Fruit fly (Drosophila melanogaster) whole organism, embryonic: ENCODE results near the gene CG7694.

Experiments used
- ATbp ChIP-seq: fragments of 200-800 bp; sonication (Bioruptor generic); optimal IDR thresholded peaks from 2 replicates; lab custom pipeline; 2017; ENCODE audit warnings: missing biosample characterization, mild to moderate bottlenecking, missing genetic modification characterization, missing genetic modification reagents
- Atf-2 ChIP-seq: fragments of 200-800 bp; sonication (Bioruptor generic); optimal IDR thresholded peaks from 2 replicates; lab custom pipeline; 2016; ENCODE audit warnings: missing biosample characterization, missing genetic modification characterization
- B-H1 ChIP-seq: fragments of 200-800 bp; sonication (Bioruptor generic); IDR thresholded peaks from 3 replicates; pipeline ENCODE4 v1.3.6; 2022; ENCODE audit warnings: missing biosample characterization, missing genetic modification characterization
- B-H2 ChIP-seq: fragments of 200-800 bp; sonication (Bioruptor generic); optimal IDR thresholded peaks from 2 replicates; lab custom pipeline; 2018; ENCODE audit warnings: missing biosample characterization, mild to moderate bottlenecking, missing genetic modification characterization
- CG10267 ChIP-seq: fragments of 200-800 bp; sonication (Bioruptor generic); optimal IDR thresholded peaks from 2 replicates; lab custom pipeline; 2018; ENCODE audit warnings: missing biosample characterization, mild to moderate bottlenecking, missing genetic modification characterization, moderate library complexity
- CG10366 ChIP-seq: fragments of 200-800 bp; sonication (Bioruptor generic); IDR thresholded peaks from 2 replicates; pipeline ENCODE4 v1.3.6; 2022; ENCODE audit warnings: missing biosample characterization, missing genetic modification characterization
- CG10431 ChIP-seq: fragments of 200-800 bp; sonication (Bioruptor generic); optimal IDR thresholded peaks from 3 replicates; lab custom pipeline; 2018; ENCODE audit warnings: missing biosample characterization, mild to moderate bottlenecking, missing genetic modification characterization
- CG11398 ChIP-seq: fragments of 200-800 bp; sonication (Bioruptor generic); optimal IDR thresholded peaks from 2 replicates; lab custom pipeline; 2016; ENCODE audit warnings: missing biosample characterization, missing genetic modification characterization
- CG11723 ChIP-seq: fragments of 200-800 bp; sonication (Bioruptor generic); optimal IDR thresholded peaks from 2 replicates; lab custom pipeline; 2017; ENCODE audit warnings: missing biosample characterization, mild to moderate bottlenecking, missing genetic modification characterization
- CG12219 ChIP-seq: fragments of 200-800 bp; sonication (Bioruptor generic); optimal IDR thresholded peaks from 3 replicates; lab custom pipeline; 2018; ENCODE audit warnings: missing biosample characterization, mild to moderate bottlenecking, missing genetic modification characterization
- CG1233 ChIP-seq: fragments of 200-800 bp; sonication (Bioruptor generic); optimal IDR thresholded peaks from 4 replicates; lab custom pipeline; 2018; ENCODE audit warnings: missing biosample characterization, mild to moderate bottlenecking, missing genetic modification characterization
- CG12659 ChIP-seq: fragments of 200-800 bp; sonication (Bioruptor generic); optimal IDR thresholded peaks from 3 replicates; lab custom pipeline; 2017; ENCODE audit warnings: mild to moderate bottlenecking, missing biosample characterization, missing genetic modification reagents, missing genetic modification characterization
- CG13624 ChIP-seq: fragments of 200-800 bp; sonication (Bioruptor generic); optimal IDR thresholded peaks from 2 replicates; lab custom pipeline; 2016; ENCODE audit warnings: missing biosample characterization, missing genetic modification characterization
- CG14050 ChIP-seq: fragments of 200-800 bp; sonication (Bioruptor generic); IDR thresholded peaks from 3 replicates; pipeline ENCODE4 v1.3.6; 2022; ENCODE audit warnings: missing biosample characterization, missing genetic modification characterization
- CG14441 ChIP-seq: fragments of 200-800 bp; sonication (Bioruptor generic); IDR thresholded peaks from 2 replicates; pipeline ENCODE4 v1.3.6; 2022; ENCODE audit warnings: missing biosample characterization, missing genetic modification characterization
- CG14710 ChIP-seq: fragments of 200-800 bp; sonication (Bioruptor generic); optimal IDR thresholded peaks from 3 replicates; lab custom pipeline; 2019; ENCODE audit warnings: missing biosample characterization, mild to moderate bottlenecking, missing genetic modification characterization, moderate library complexity
- CG16815 ChIP-seq: fragments of 200-800 bp; sonication (Bioruptor generic); optimal IDR thresholded peaks from 3 replicates; lab custom pipeline; 2017; ENCODE audit warnings: missing biosample characterization, mild to moderate bottlenecking, missing genetic modification characterization
- CG31441 ChIP-seq: fragments of 200-800 bp; sonication (Bioruptor generic); IDR thresholded peaks from 2 replicates; pipeline ENCODE4 v1.3.6; 2022; ENCODE audit warnings: missing biosample characterization, missing genetic modification characterization
- CG3163 ChIP-seq: fragments of 200-800 bp; sonication (Bioruptor generic); optimal IDR thresholded peaks from 3 replicates; lab custom pipeline; 2016; ENCODE audit warnings: missing biosample characterization, missing genetic modification characterization
- CG3726 ChIP-seq: fragments of 200-800 bp; sonication (Bioruptor generic); IDR thresholded peaks from 3 replicates; pipeline ENCODE4, ENCODE4 v1.3.6; 2022; ENCODE audit warnings: missing biosample characterization, missing genetic modification characterization
- CG42726 ChIP-seq: fragments of 200-800 bp; sonication (Bioruptor generic); IDR thresholded peaks from 2 replicates; pipeline ENCODE4 v1.3.6; 2022; ENCODE audit warnings: missing biosample characterization, missing genetic modification characterization; ENCODE audit not compliant: partially characterized antibody
- CG5180 ChIP-seq: fragments of 200-800 bp; sonication (Bioruptor generic); optimal IDR thresholded peaks from 3 replicates; lab custom pipeline; 2017; ENCODE audit warnings: missing biosample characterization, missing genetic modification characterization, mild to moderate bottlenecking, moderate library complexity, missing genetic modification reagents
- CG6175 ChIP-seq: fragments of 200-800 bp; sonication (Bioruptor generic); IDR thresholded peaks from 3 replicates; pipeline ENCODE4 v1.3.6; 2022; ENCODE audit warnings: missing biosample characterization, missing genetic modification characterization
- CG6765 ChIP-seq: fragments of 200-800 bp; sonication (Bioruptor generic); optimal IDR thresholded peaks from 3 replicates; lab custom pipeline; 2017; ENCODE audit warnings: missing biosample characterization, mild to moderate bottlenecking, missing genetic modification characterization
- CG8281 ChIP-seq: fragments of 200-800 bp; sonication (Bioruptor generic); optimal IDR thresholded peaks from 2 replicates; lab custom pipeline; 2018; ENCODE audit warnings: missing biosample characterization, mild to moderate bottlenecking, missing genetic modification characterization, moderate library complexity
- CG9797 ChIP-seq: fragments of 200-800 bp; sonication (Bioruptor generic); optimal IDR thresholded peaks from 3 replicates; lab custom pipeline; 2018; ENCODE audit warnings: missing biosample characterization, mild to moderate bottlenecking, missing genetic modification characterization
- Gug ChIP-seq: fragments of 200-800 bp; sonication (Bioruptor generic); IDR thresholded peaks from 4 replicates; pipeline ENCODE4 v1.3.6; 2022; ENCODE audit warnings: missing biosample characterization, missing genetic modification characterization
- H2.0 ChIP-seq: fragments of 200-800 bp; sonication (Bioruptor generic); IDR thresholded peaks from 2 replicates; pipeline ENCODE4 v1.3.6; 2022; ENCODE audit warnings: missing biosample characterization, missing genetic modification characterization
- Hand ChIP-seq: fragments of 200-800 bp; sonication (Bioruptor generic); optimal IDR thresholded peaks from 2 replicates; lab custom pipeline; 2017; ENCODE audit warnings: mild to moderate bottlenecking, missing biosample characterization, missing genetic modification reagents, missing genetic modification characterization
- Mrtf ChIP-seq: fragments of 200-800 bp; sonication (Bioruptor generic); IDR thresholded peaks from 3 replicates; pipeline ENCODE4 v1.3.6; 2022; ENCODE audit warnings: missing biosample characterization, missing genetic modification characterization
- NFAT ChIP-seq: fragments of 200-800 bp; sonication (Bioruptor generic); IDR thresholded peaks from 2 replicates; pipeline ENCODE4 v1.3.6; 2022; ENCODE audit warnings: missing biosample characterization, missing genetic modification characterization
- NK7.1 ChIP-seq: fragments of 200-800 bp; sonication (Bioruptor generic); optimal IDR thresholded peaks from 3 replicates; lab custom pipeline; 2016; ENCODE audit warnings: missing biosample characterization, missing genetic modification characterization
- Side ChIP-seq: fragments of 200-800 bp; sonication (Bioruptor generic); optimal IDR thresholded peaks from 2 replicates; lab custom pipeline; 2016; ENCODE audit warnings: missing biosample characterization, missing genetic modification characterization
- Tbp ChIP-seq: fragments of >200 bp; optimal IDR thresholded peaks from 2 replicates; lab custom pipeline; 2018; ENCODE audit warnings: missing biosample characterization, missing genetic modification characterization
- ara ChIP-seq: fragments of 200-800 bp; sonication (Bioruptor generic); IDR thresholded peaks from 2 replicates; pipeline ENCODE4 v1.3.6; 2022; ENCODE audit warnings: missing biosample characterization, missing genetic modification characterization
- ato ChIP-seq: fragments of 200-800 bp; sonication (Bioruptor generic); IDR thresholded peaks from 2 replicates; pipeline ENCODE4 v1.3.6; 2022; ENCODE audit warnings: missing biosample characterization, missing genetic modification characterization; ENCODE audit not compliant: partially characterized antibody
- dysf ChIP-seq: fragments of 200-800 bp; sonication (Bioruptor generic); IDR thresholded peaks from 3 replicates; pipeline ENCODE4 v1.3.6; 2022; ENCODE audit warnings: missing biosample characterization, missing genetic modification characterization
- ems ChIP-seq: fragments of 200-800 bp; sonication (Bioruptor generic); optimal IDR thresholded peaks from 3 replicates; lab custom pipeline; 2016; ENCODE audit warnings: missing biosample characterization, missing genetic modification characterization
- en ChIP-seq: fragments of 200-800 bp; sonication (Bioruptor generic); optimal IDR thresholded peaks from 2 replicates; lab custom pipeline; 2016; ENCODE audit warnings: missing biosample characterization, missing genetic modification characterization
- fd3F ChIP-seq: fragments of 200-800 bp; sonication (Bioruptor generic); optimal IDR thresholded peaks from 2 replicates; lab custom pipeline; 2018; ENCODE audit warnings: missing biosample characterization, mild to moderate bottlenecking, missing genetic modification characterization, moderate library complexity
- hb ChIP-seq: fragments of 200-800 bp; sonication (Bioruptor generic); IDR thresholded peaks from 3 replicates; pipeline ENCODE4 v1.3.6; 2022; ENCODE audit warnings: missing biosample characterization, missing genetic modification characterization; ENCODE audit not compliant: partially characterized antibody
- jigr1 ChIP-seq: fragments of 200-800 bp; sonication (Bioruptor generic); IDR thresholded peaks from 3 replicates; pipeline ENCODE4 v1.3.6; 2022; ENCODE audit warnings: missing biosample characterization, missing genetic modification characterization
- jumu ChIP-seq: fragments of 200-800 bp; sonication (Bioruptor generic); optimal IDR thresholded peaks from 3 replicates; lab custom pipeline; 2016; ENCODE audit warnings: missing biosample characterization, missing genetic modification characterization
- nau ChIP-seq: fragments of 200-800 bp; sonication (Bioruptor generic); optimal IDR thresholded peaks from 3 replicates; lab custom pipeline; 2017; ENCODE audit warnings: missing biosample characterization, mild to moderate bottlenecking, missing genetic modification characterization, missing genetic modification reagents
- p53 ChIP-seq: fragments of 200-800 bp; sonication (Bioruptor generic); optimal IDR thresholded peaks from 2 replicates; lab custom pipeline; 2016; ENCODE audit warnings: missing biosample characterization, missing genetic modification characterization
- sima ChIP-seq: fragments of 200-800 bp; sonication (Bioruptor generic); optimal IDR thresholded peaks from 2 replicates; lab custom pipeline; 2016; ENCODE audit warnings: missing biosample characterization, missing genetic modification characterization
- sna ChIP-seq: fragments of 200-800 bp; sonication (Bioruptor generic); IDR thresholded peaks from 2 replicates; pipeline ENCODE4 v1.3.6; 2022; ENCODE audit warnings: missing biosample characterization, missing genetic modification characterization; ENCODE audit not compliant: partially characterized antibody
- stc ChIP-seq: fragments of 200-800 bp; sonication (Bioruptor generic); IDR thresholded peaks from 2 replicates; pipeline ENCODE4 v1.3.6; 2022; ENCODE audit warnings: missing biosample characterization, missing genetic modification characterization
- trem ChIP-seq: fragments of 200-800 bp; optimal IDR thresholded peaks from 3 replicates; lab custom pipeline; 2019; ENCODE audit warnings: missing biosample characterization, mild to moderate bottlenecking, missing genetic modification characterization, moderate library complexity
- twi ChIP-seq: fragments of 200-800 bp; optimal IDR thresholded peaks from 2 replicates; lab custom pipeline; 2019; ENCODE audit warnings: missing biosample characterization, mild to moderate bottlenecking, missing genetic modification characterization, moderate library complexity

Gene CG7694

dm6 chr3R:18573699-18574259, 888 bp downstream of the CG7694 start (continued):
- TF ChIP-seq ems (GFP tag; lab: Kevin White, UChicago) (peak; percentile 79), CG3163 (GFP tag; lab: Kevin White, UChicago) (peak; percentile 84), CG11723 (peak; percentile 95), CG1233 (GFP tag; lab: Kevin White, UChicago) (peak; percentile 92), ato (GFP tag; lab: Robert Waterston, UW) (no peak), p53 (GFP tag; lab: Kevin White, UChicago) (peak; percentile 54), trem (tag; lab: Kevin White, UChicago) (peak; percentile 89), H2.0 (GFP tag; lab: Robert Waterston, UW) (peak; percentile 88), fd3F (peak; percentile 95), Atf-2 (GFP tag; lab: Kevin White, UChicago) (peak; percentile 94), CG12219 (GFP tag; lab: Kevin White, UChicago) (peak; percentile 95), CG6765 (GFP tag; lab: Kevin White, UChicago) (peak; percentile 90), CG8281 (tag; lab: Kevin White, UChicago) (peak; percentile 74), dysf (GFP tag; lab: Robert Waterston, UW) (peak; percentile 96), B-H1 (GFP tag; lab: Robert Waterston, UW) (peak; percentile 75), Gug (peak; percentile 81), CG9797 (GFP tag; lab: Kevin White, UChicago) (no peak), jigr1 (GFP tag; lab: Robert Waterston, UW) (peak; percentile 82; the same call in 2 of the 3 replicates), Side (GFP tag; lab: Kevin White, UChicago) (peak; percentile 92), CG16815 (GFP tag; lab: Kevin White, UChicago) (peak; percentile 91), CG14441 (GFP tag; lab: Robert Waterston, UW) (peak; percentile 86), CG14710 (peak; percentile 92), CG6175 (peak; percentile 88), twi (tag; lab: Kevin White, UChicago) (peak; percentile 92), CG11398 (peak; percentile 88), Tbp (GFP tag; lab: Kevin White, UChicago) (no peak), CG14050 (GFP tag; lab: Robert Waterston, UW) (peak; percentile 86), nau (GFP tag; lab: Kevin White, UChicago) (peak; percentile 93), ara (GFP tag; lab: Robert Waterston, UW) (peak; percentile 87), CG10366 (GFP tag; lab: Robert Waterston, UW) (peak; percentile 85), CG5180 (peak; percentile 84), NK7.1 (peak; percentile 85), jumu (peak; percentile 83), ATbp (peak; percentile 91), stc (GFP tag; lab: Robert Waterston, UW) (peak; percentile 90), Hand (GFP tag; lab: Kevin White, UChicago) (peak; percentile 90), CG10267 (tag; lab: Kevin White, UChicago) (peak; percentile 88), CG12659 (GFP tag; lab: Kevin White, UChicago) (peak; percentile 98), sna (GFP tag; lab: Robert Waterston, UW) (no peak), CG3726 (GFP tag; lab: Robert Waterston, UW) (peak; percentile 73; the same call in 2 of the 3 replicates), CG10431 (GFP tag; lab: Kevin White, UChicago) (peak; percentile 75), CG42726 (no peak), en (GFP tag; lab: Kevin White, UChicago) (peak; percentile 90), Mrtf (peak; percentile 80), B-H2 (GFP tag; lab: Kevin White, UChicago) (peak; percentile 69), sima (GFP tag; lab: Kevin White, UChicago) (peak; percentile 67), NFAT (peak; percentile 83), hb (GFP tag; lab: Robert Waterston, UW) (no peak), CG13624 (GFP tag; lab: Kevin White, UChicago) (peak; percentile 93), CG31441 (peak; percentile 97)
